Fruit fly (Drosophila melanogaster) whole organism, adult: ENCODE results near the gene dpr20.

Experiments used
- CG11617 ChIP-seq: fragments of 200-800 bp; sonication (Bioruptor generic); optimal IDR thresholded peaks from 2 replicates; lab custom pipeline; 2017; ENCODE audit warnings: mild to moderate bottlenecking, missing biosample characterization, missing genetic modification reagents, missing genetic modification characterization
- CG12768 ChIP-seq: fragments of 200-800 bp; sonication (Bioruptor generic); optimal IDR thresholded peaks from 2 replicates; lab custom pipeline; 2017; ENCODE audit warnings: missing biosample characterization, missing genetic modification characterization, mild to moderate bottlenecking, moderate library complexity, missing genetic modification reagents
- CG14711 ChIP-seq: fragments of 200-800 bp; sonication (Bioruptor generic); optimal IDR thresholded peaks from 2 replicates; lab custom pipeline; 2018; ENCODE audit warnings: missing biosample characterization, mild to moderate bottlenecking, missing genetic modification characterization, moderate library complexity
- CG1620 ChIP-seq: fragments of 200-800 bp; sonication (Bioruptor generic); optimal IDR thresholded peaks from 2 replicates; lab custom pipeline; 2016; ENCODE audit warnings: missing biosample characterization, missing genetic modification characterization
- CG33017 ChIP-seq: fragments of 200-800 bp; sonication (Bioruptor generic); optimal IDR thresholded peaks from 2 replicates; lab custom pipeline; 2018; ENCODE audit warnings: missing biosample characterization, mild to moderate bottlenecking, missing genetic modification characterization, moderate library complexity
- CG5204 ChIP-seq: fragments of 200-800 bp; sonication (Bioruptor generic); optimal IDR thresholded peaks from 2 replicates; lab custom pipeline; 2016; ENCODE audit warnings: missing biosample characterization, missing genetic modification characterization
- CG7045 ChIP-seq: fragments of 200-800 bp; sonication (Bioruptor generic); optimal IDR thresholded peaks from 2 replicates; lab custom pipeline; 2017; ENCODE audit warnings: missing biosample characterization, mild to moderate bottlenecking, missing genetic modification characterization
- CG7101 ChIP-seq: fragments of 200-800 bp; sonication (Bioruptor generic); optimal IDR thresholded peaks from 2 replicates; lab custom pipeline; 2018; ENCODE audit warnings: missing biosample characterization, mild to moderate bottlenecking, missing genetic modification characterization, moderate library complexity
- Clk ChIP-seq: fragments of 200-800 bp; sonication (Bioruptor generic); optimal IDR thresholded peaks from 2 replicates; lab custom pipeline; 2017; ENCODE audit warnings: missing biosample characterization, missing genetic modification characterization
- Crg-1 ChIP-seq: fragments of 200-800 bp; sonication (Bioruptor generic); optimal IDR thresholded peaks from 2 replicates; lab custom pipeline; 2016; ENCODE audit warnings: missing biosample characterization, missing genetic modification characterization
- Hr96 ChIP-seq: fragments of 200-800 bp; sonication (Bioruptor generic); optimal IDR thresholded peaks from 2 replicates; lab custom pipeline; 2016; ENCODE audit warnings: missing biosample characterization, missing genetic modification characterization
- Mnt ChIP-seq: fragments of 200-800 bp; sonication (Bioruptor generic); optimal IDR thresholded peaks from 2 replicates; lab custom pipeline; 2016; ENCODE audit warnings: missing biosample characterization, mild to moderate bottlenecking, missing genetic modification characterization
- bab1 ChIP-seq: fragments of 200-800 bp; sonication (Bioruptor generic); optimal IDR thresholded peaks from 3 replicates; lab custom pipeline; 2019; ENCODE audit warnings: missing biosample characterization, mild to moderate bottlenecking, missing genetic modification characterization, moderate library complexity
- cic ChIP-seq: fragments of 200-800 bp; sonication (Bioruptor generic); optimal IDR thresholded peaks from 2 replicates; lab custom pipeline; 2017; ENCODE audit warnings: missing biosample characterization, mild to moderate bottlenecking, missing genetic modification characterization, moderate library complexity
- cnc ChIP-seq, 2 experiments: fragments of >200 bp; optimal IDR thresholded peaks; 2 replicates each; lab custom pipeline; 2017
- kay ChIP-seq: fragments of 200-800 bp; sonication (Bioruptor generic); peaks from one replicate; lab custom pipeline; 2016; ENCODE audit warnings: missing biosample characterization, missing genetic modification characterization, borderline replicate concordance
- ovo ChIP-seq: fragments of 200-800 bp; sonication (Bioruptor generic); optimal IDR thresholded peaks from 2 replicates; lab custom pipeline; 2016; ENCODE audit warnings: missing biosample characterization, missing genetic modification characterization
- pad ChIP-seq: fragments of 200-800 bp; sonication (Bioruptor generic); optimal IDR thresholded peaks from 3 replicates; lab custom pipeline; 2017; ENCODE audit warnings: missing biosample characterization, missing genetic modification characterization, mild to moderate bottlenecking, moderate library complexity, missing genetic modification reagents
- tj ChIP-seq: fragments of 200-800 bp; sonication (Bioruptor generic); optimal IDR thresholded peaks from 3 replicates; lab custom pipeline; 2017; ENCODE audit warnings: missing biosample characterization, mild to moderate bottlenecking, missing genetic modification characterization, moderate library complexity
- toe ChIP-seq: fragments of 200-800 bp; sonication (Bioruptor generic); optimal IDR thresholded peaks from 2 replicates; lab custom pipeline; 2016; ENCODE audit warnings: missing biosample characterization, missing genetic modification characterization

dpr20 gene

DNA sequence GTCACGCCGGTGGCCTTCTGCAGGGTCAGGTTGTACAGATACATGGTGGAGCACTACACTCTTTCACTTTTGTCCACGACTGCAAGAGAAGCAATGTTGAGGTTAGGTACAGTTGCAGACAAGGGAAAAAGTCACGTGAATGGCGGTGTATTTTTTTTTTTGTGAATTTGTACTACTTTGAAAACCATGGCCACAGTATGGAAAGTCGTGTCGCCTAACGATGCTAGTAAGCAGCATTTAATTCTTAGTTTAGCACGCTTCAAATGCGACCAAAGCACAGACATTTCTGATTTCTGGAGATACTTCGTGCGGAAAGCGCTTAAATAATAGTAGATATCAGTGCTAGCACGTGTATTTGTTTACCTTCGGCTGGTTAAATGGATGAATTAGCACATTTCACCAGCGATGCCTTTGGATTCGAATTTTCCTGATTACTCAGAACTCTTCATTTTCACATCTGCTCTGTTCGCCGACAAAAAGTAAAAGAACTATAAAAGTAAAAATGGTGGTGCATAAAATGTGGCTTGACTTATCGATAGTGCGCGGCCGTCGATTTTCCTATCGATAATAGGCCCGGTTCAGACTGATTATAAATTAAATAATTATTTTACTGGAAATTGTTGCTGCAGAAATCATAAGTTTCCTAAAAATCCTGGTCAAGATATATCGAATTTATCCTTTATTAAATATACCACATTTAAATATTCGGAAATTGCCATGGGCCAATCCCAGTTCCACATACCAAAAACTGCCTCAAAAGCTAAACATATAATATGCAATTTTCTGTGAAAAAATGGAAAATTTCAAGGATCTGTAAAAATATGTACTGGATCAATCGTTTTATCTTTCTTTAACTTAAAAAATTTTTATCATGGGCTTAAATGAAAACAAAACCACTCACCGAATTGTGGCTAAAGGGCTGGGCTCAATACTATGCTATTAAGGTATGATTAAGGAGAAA is 23.9 kb downstream of the dpr20 start, which contains the start of gene Sf3b3:
Gene Sf3b3 (minus strand): TSS at position 489 of the 961 bp plus-strand sequence.
- TF ChIP-seq bab1 (GFP tag; lab: Kevin White, UChicago) (peak; percentile 61), CG7101 (tag; lab: Kevin White, UChicago) (peak; percentile 50), kay (GFP tag; lab: Kevin White, UChicago) (no peak), cnc (optimal IDR thresholded peaks at IDR 0.05; lab: Kevin White, UChicago) (no peak), tj (peak; percentile 52), CG14711 (no peak), cic (no peak), Mnt (GFP tag; lab: Kevin White, UChicago) (peak; percentile 81), CG12768 (GFP tag; lab: Kevin White, UChicago) (peak; percentile 12), pad (GFP tag; lab: Kevin White, UChicago) (no peak), CG5204 (GFP tag; lab: Kevin White, UChicago) (no peak), Clk (GFP tag; lab: Kevin White, UChicago) (no peak), CG11617 (GFP tag; lab: Kevin White, UChicago) (no peak), CG7045 (GFP tag; lab: Kevin White, UChicago) (peak; percentile 4), Hr96 (GFP tag; lab: Kevin White, UChicago) (no peak), Crg-1 (GFP tag; lab: Kevin White, UChicago) (no peak), CG33017 (tag; lab: Kevin White, UChicago) (no peak), CG1620 (GFP tag; lab: Kevin White, UChicago) (no peak), toe (peak; percentile 55), ovo (GFP tag; lab: Kevin White, UChicago) (no peak)

dm6 chr3L:824444-824843 is 32.6 kb downstream of the dpr20 start:
- no peak for TF ChIP-seq pad (GFP tag; lab: Kevin White, UChicago)
- peak; percentile 78 for TF ChIP-seq tj
- TF ChIP-seq CG5204 (GFP tag; lab: Kevin White, UChicago) = no peak
- TF ChIP-seq Hr96 (GFP tag; lab: Kevin White, UChicago) = no peak
- no peak for TF ChIP-seq Crg-1 (GFP tag; lab: Kevin White, UChicago)

DNA sequence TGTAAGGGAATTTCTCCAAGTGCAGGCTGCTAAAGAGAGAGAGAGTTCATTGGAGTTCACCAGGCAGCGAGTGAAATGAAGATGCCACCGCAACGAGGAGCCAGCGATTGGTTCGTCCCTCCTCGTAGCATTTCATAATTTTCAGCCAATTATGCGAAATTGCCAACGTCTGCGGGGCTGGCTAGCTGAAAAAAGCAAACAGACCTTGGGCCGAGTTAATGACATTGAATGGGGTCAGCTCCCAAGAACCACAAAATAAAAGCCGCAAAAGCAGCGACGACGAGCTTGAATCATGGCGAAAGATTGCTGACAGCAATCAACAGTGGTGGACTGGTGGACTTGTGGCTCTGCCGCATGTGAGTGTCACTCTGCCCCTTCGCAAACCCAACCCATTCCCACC is 33.5 kb downstream of the dpr20 start:
- TF ChIP-seq CG11617 (GFP tag; lab: Kevin White, UChicago) = no peak
- TF ChIP-seq cnc (optimal IDR thresholded peaks at IDR 0.05; lab: Kevin White, UChicago) = no peak
- no peak for TF ChIP-seq Clk (GFP tag; lab: Kevin White, UChicago)
- no peak for TF ChIP-seq Mnt (GFP tag; lab: Kevin White, UChicago)
- TF ChIP-seq CG7101 (tag; lab: Kevin White, UChicago) = no peak
- peak; percentile 79 for TF ChIP-seq tj
- no peak for TF ChIP-seq cic
- TF ChIP-seq toe = no peak
- no peak for TF ChIP-seq kay (GFP tag; lab: Kevin White, UChicago)

dm6 chr3L:822619-823018 is 34.4 kb downstream of the dpr20 start:
- TF ChIP-seq Mnt (GFP tag; lab: Kevin White, UChicago) (no peak), CG5204 (GFP tag; lab: Kevin White, UChicago) (no peak), CG7101 (tag; lab: Kevin White, UChicago) (no peak), kay (GFP tag; lab: Kevin White, UChicago) (no peak), toe (no peak), bab1 (GFP tag; lab: Kevin White, UChicago) (no peak), CG1620 (GFP tag; lab: Kevin White, UChicago) (no peak), cnc (optimal IDR thresholded peaks at IDR 0.05; lab: Kevin White, UChicago) (no peak), Hr96 (GFP tag; lab: Kevin White, UChicago) (no peak), CG11617 (GFP tag; lab: Kevin White, UChicago) (no peak), Crg-1 (GFP tag; lab: Kevin White, UChicago) (no peak), CG33017 (tag; lab: Kevin White, UChicago) (no peak), CG14711 (no peak), CG7045 (GFP tag; lab: Kevin White, UChicago) (no peak), Clk (GFP tag; lab: Kevin White, UChicago) (no peak), tj (no peak), ovo (GFP tag; lab: Kevin White, UChicago) (no peak), pad (GFP tag; lab: Kevin White, UChicago) (no peak)

dm6 chr3L:821951-822350 is 35.1 kb downstream of the dpr20 start:
- TF ChIP-seq cic = no peak
- peak; percentile 3 for TF ChIP-seq bab1 (GFP tag; lab: Kevin White, UChicago)
- no peak for TF ChIP-seq cnc (optimal IDR thresholded peaks at IDR 0.05; lab: Kevin White, UChicago)

dm6 chr3L:820975-821598 is 36.0 kb downstream of the dpr20 start:
- no peak for TF ChIP-seq kay (GFP tag; lab: Kevin White, UChicago)
- no peak for TF ChIP-seq CG12768 (GFP tag; lab: Kevin White, UChicago)
- TF ChIP-seq bab1 (GFP tag; lab: Kevin White, UChicago) = no peak
- no peak for TF ChIP-seq CG7101 (tag; lab: Kevin White, UChicago)
- no peak for TF ChIP-seq cnc (optimal IDR thresholded peaks at IDR 0.05; lab: Kevin White, UChicago)
- no peak for TF ChIP-seq tj
